Worm (Caenorhabditis elegans): ENCODE data around the gene wee-1.1.

The wee-1.1 gene

ce11 chrII:9592737-9593136 is 9.4 kb upstream of the wee-1.1 start, which contains the start of gene parp-2:
parp-2 (plus strand) TSS chrII:9593037.
- TF ChIP-seq ZK546.5 (tag; optimal IDR thresholded peaks at IDR 0.05) (no peak), nhr-10 (tag; optimal IDR thresholded peaks at IDR 0.05) (no peak), ztf-11 (tag; optimal IDR thresholded peaks at IDR 0.05) (no peak), nhr-6 (tag; optimal IDR thresholded peaks at IDR 0.05) (no peak), F13H6.1 (tag; optimal IDR thresholded peaks at IDR 0.05) (no peak)

ce11 chrII:9591071-9591470 is 7.7 kb upstream of the wee-1.1 start, which contains the start of the genes E02H1.1 and tag-124:
E02H1.1 (minus strand) TSS chrII:9591164.
tag-124 (plus strand) TSS chrII:9591292.
- TF ChIP-seq alr-1 (tag; optimal IDR thresholded peaks at IDR 0.05) (no peak), F13H6.1 (tag; optimal IDR thresholded peaks at IDR 0.05) (peak; percentile 75), elt-1 (tag; optimal IDR thresholded peaks at IDR 0.05) (no peak), peb-1 (tag; optimal IDR thresholded peaks at IDR 0.05) (no peak), blmp-1 (tag; optimal IDR thresholded peaks at IDR 0.05; ENCODE audit: insufficient read depth) (peak; percentile 12), ztf-4 (tag; optimal IDR thresholded peaks at IDR 0.05) (no peak), nhr-11 (tag; optimal IDR thresholded peaks at IDR 0.05) (no peak), nhr-10 (tag; optimal IDR thresholded peaks at IDR 0.05) (no peak), nhr-77 (tag; optimal IDR thresholded peaks at IDR 0.05) (no peak), nhr-237 (tag; optimal IDR thresholded peaks at IDR 0.05) (no peak), crh-2 (tag; optimal IDR thresholded peaks at IDR 0.05) (peak; percentile 72), unc-55 (GFP tag; optimal IDR thresholded peaks at IDR 0.05) (peak; percentile 89), gmeb-1 (tag; optimal IDR thresholded peaks at IDR 0.05) (peak; percentile 61), mdl-1 (tag; optimal IDR thresholded peaks at IDR 0.05) (no peak), nhr-23 (tag; optimal IDR thresholded peaks at IDR 0.05) (no peak), ztf-11 (tag; optimal IDR thresholded peaks at IDR 0.05) (no peak), nhr-25 (tag; optimal IDR thresholded peaks at IDR 0.05) (peak; percentile 77), ama-1 (optimal IDR thresholded peaks at IDR 0.05) (no peak), ceh-82 (tag; optimal IDR thresholded peaks at IDR 0.05) (no peak), Y55F3AM.14 (GFP tag; optimal IDR thresholded peaks at IDR 0.05) (no peak), nhr-12 (tag; optimal IDR thresholded peaks at IDR 0.05) (no peak), lin-11 (tag; optimal IDR thresholded peaks at IDR 0.05) (no peak), ceh-16 (tag; optimal IDR thresholded peaks at IDR 0.05) (no peak), ZK546.5 (tag; optimal IDR thresholded peaks at IDR 0.05) (no peak), ztf-1 (GFP tag; conservative IDR thresholded peaks at IDR 0.05) (no peak), mab-5 (tag; optimal IDR thresholded peaks at IDR 0.05) (peak; percentile 69), lin-39 (tag; optimal IDR thresholded peaks at IDR 0.05) (no peak), sma-3 (GFP tag; optimal IDR thresholded peaks at IDR 0.05) (peak; percentile 88), egl-27 (tag; optimal IDR thresholded peaks at IDR 0.05) (peak; percentile 38), zag-1 (tag; optimal IDR thresholded peaks at IDR 0.05) (no peak), unc-62 (GFP tag; optimal IDR thresholded peaks at IDR 0.05) (no peak), dmd-4 (tag; optimal IDR thresholded peaks at IDR 0.05) (no peak), R02D3.7 (tag; optimal IDR thresholded peaks at IDR 0.05) (no peak), sem-4 (tag; optimal IDR thresholded peaks at IDR 0.05) (peak; percentile 66), nhr-6 (tag; optimal IDR thresholded peaks at IDR 0.05) (peak; percentile 64), snpc-4 (tag; optimal IDR thresholded peaks at IDR 0.05) (peak; percentile 49), sma-9 (GFP tag; optimal IDR thresholded peaks at IDR 0.05) (peak; percentile 92), sma-9 (tag; optimal IDR thresholded peaks at IDR 0.05) (no peak), elt-3 (tag; optimal IDR thresholded peaks at IDR 0.05) (no peak), nhr-21 (tag; optimal IDR thresholded peaks at IDR 0.05) (peak; percentile 66), lsy-2 (tag; optimal IDR thresholded peaks at IDR 0.05) (peak; percentile 67 to 89), C34F6.9 (tag; optimal IDR thresholded peaks at IDR 0.05) (peak; percentile 81), skn-1 (tag; optimal IDR thresholded peaks at IDR 0.05) (no peak), nhr-129 (tag; optimal IDR thresholded peaks at IDR 0.05) (peak; percentile 67), unc-39 (tag; optimal IDR thresholded peaks at IDR 0.05) (no peak), lin-13 (GFP tag; optimal IDR thresholded peaks at IDR 0.05) (peak; percentile 51), fos-1 (tag; optimal IDR thresholded peaks at IDR 0.05) (peak; percentile 27), mbf-1 (tag; optimal IDR thresholded peaks at IDR 0.05) (no peak), aly-2 (tag; optimal IDR thresholded peaks at IDR 0.05) (no peak)

All from whole organism, L2 larva.